Fruit fly (Drosophila melanogaster) whole organism, pupa: ENCODE data around the gene Or85a.

Experiments used
- CG10348 ChIP-seq: fragments of 200-800 bp; sonication (Bioruptor generic); IDR thresholded peaks from 2 replicates; pipeline ENCODE4 v1.3.6; 2022; ENCODE audit warnings: missing biosample characterization, missing genetic modification characterization
- CG12605 ChIP-seq: fragments of 200-800 bp; sonication (Bioruptor generic); IDR thresholded peaks from 2 replicates; pipeline ENCODE4 v1.3.6; 2022; ENCODE audit warnings: missing biosample characterization, missing genetic modification characterization
- CG13204 ChIP-seq: fragments of 200-800 bp; sonication (Bioruptor generic); optimal IDR thresholded peaks from 2 replicates; lab custom pipeline; 2018; ENCODE audit warnings: missing biosample characterization, mild to moderate bottlenecking, missing genetic modification characterization, moderate library complexity
- CG14655 ChIP-seq: fragments of 200-800 bp; sonication (Bioruptor generic); optimal IDR thresholded peaks from 3 replicates; lab custom pipeline; 2017; ENCODE audit warnings: mild to moderate bottlenecking, missing biosample characterization, missing genetic modification reagents, missing genetic modification characterization
- CG15710 ChIP-seq: fragments of 200-800 bp; sonication (Bioruptor generic); optimal IDR thresholded peaks from 2 replicates; lab custom pipeline; 2018; ENCODE audit warnings: missing biosample characterization, mild to moderate bottlenecking, missing genetic modification characterization, moderate library complexity
- CG34367 ChIP-seq: fragments of 200-800 bp; sonication (Bioruptor generic); optimal IDR thresholded peaks from 2 replicates; lab custom pipeline; 2018; ENCODE audit warnings: missing biosample characterization, mild to moderate bottlenecking, missing genetic modification characterization
- CG8301 ChIP-seq: fragments of 200-800 bp; sonication (Bioruptor generic); optimal IDR thresholded peaks from 2 replicates; lab custom pipeline; 2018; ENCODE audit warnings: missing biosample characterization, mild to moderate bottlenecking, missing genetic modification characterization
- CG9948 ChIP-seq: fragments of 200-800 bp; sonication (Bioruptor generic); optimal IDR thresholded peaks from 2 replicates; lab custom pipeline; 2018; ENCODE audit warnings: missing biosample characterization, mild to moderate bottlenecking, missing genetic modification characterization, moderate library complexity
- D1 ChIP-seq: fragments of 200-800 bp; sonication (Bioruptor generic); optimal IDR thresholded peaks from 2 replicates; lab custom pipeline; 2018; ENCODE audit warnings: missing biosample characterization, mild to moderate bottlenecking, missing genetic modification characterization, moderate library complexity
- EcR ChIP-seq: fragments of 200-800 bp; sonication (Bioruptor generic); optimal IDR thresholded peaks from 3 replicates; lab custom pipeline; 2019; ENCODE audit warnings: missing biosample characterization, missing genetic modification characterization, mild to moderate bottlenecking, moderate library complexity, missing genetic modification reagents
- Pif1A ChIP-seq: fragments of 200-800 bp; sonication (Bioruptor generic); optimal IDR thresholded peaks from 3 replicates; lab custom pipeline; 2016; ENCODE audit warnings: missing biosample characterization, missing genetic modification characterization
- Pif1B ChIP-seq: fragments of 200-800 bp; sonication (Bioruptor generic); optimal IDR thresholded peaks from 3 replicates; lab custom pipeline; 2016; ENCODE audit warnings: missing biosample characterization, missing genetic modification characterization
- fd96Ca ChIP-seq: fragments of 200-800 bp; sonication (Bioruptor generic); IDR thresholded peaks from 3 replicates; pipeline ENCODE4 v1.3.6; 2022; ENCODE audit warnings: missing biosample characterization, missing genetic modification characterization
- rn ChIP-seq: fragments of 200-800 bp; sonication (Bioruptor generic); IDR thresholded peaks from 2 replicates; pipeline ENCODE4 v1.3.6; 2022; ENCODE audit warnings: missing biosample characterization, missing genetic modification characterization

DNA sequence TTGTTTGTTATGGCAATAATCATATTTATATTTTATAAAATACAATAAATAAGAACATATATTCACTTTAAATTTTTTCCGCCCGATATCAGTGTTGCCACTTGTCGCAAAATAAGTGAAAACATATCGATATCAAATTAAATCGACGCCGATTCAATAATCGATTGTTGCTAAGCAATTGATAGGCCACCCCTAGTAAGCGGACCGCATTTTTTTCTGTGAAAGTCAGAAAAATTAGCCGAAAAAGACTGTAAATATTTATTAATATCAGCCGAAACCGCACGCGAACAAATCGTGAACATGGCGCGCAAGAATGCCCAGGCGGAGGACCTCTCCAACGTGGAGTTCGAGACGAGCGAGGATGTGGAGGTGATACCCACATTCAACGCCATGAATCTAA lies 8.5 kb upstream of the Or85a start, which contains the start of gene CG7483:
- TF ChIP-seq EcR (GFP tag; lab: Kevin White, UChicago) (no peak), Pif1B (GFP tag; lab: Kevin White, UChicago) (no peak), CG10348 (no peak), CG8301 (no peak), CG12605 (GFP tag; lab: Robert Waterston, UW) (no peak), CG9948 (tag; lab: Kevin White, UChicago) (no peak), CG14655 (GFP tag; lab: Kevin White, UChicago) (no peak), CG34367 (tag; lab: Kevin White, UChicago) (no peak), CG13204 (GFP tag; lab: Kevin White, UChicago) (no peak), Pif1A (GFP tag; lab: Kevin White, UChicago) (no peak), fd96Ca (GFP tag; lab: Robert Waterston, UW) (no peak), CG15710 (tag; lab: Kevin White, UChicago) (no peak), D1 (tag; lab: Kevin White, UChicago) (no peak), rn (GFP tag; lab: Robert Waterston, UW) (no peak)
